Fruit fly (Drosophila melanogaster) whole organism, embryonic: ENCODE data around the gene CG17327.

Experiments
- Antp ChIP-seq: fragments of 200-800 bp; sonication (Bioruptor generic); optimal IDR thresholded peaks from 3 replicates; lab custom pipeline; 2016; ENCODE audit warnings: missing biosample characterization, missing genetic modification characterization
- B-H2 ChIP-seq: fragments of 200-800 bp; sonication (Bioruptor generic); optimal IDR thresholded peaks from 2 replicates; lab custom pipeline; 2018; ENCODE audit warnings: missing biosample characterization, mild to moderate bottlenecking, missing genetic modification characterization
- Bteb2 ChIP-seq: fragments of 200-800 bp; sonication (Bioruptor generic); optimal IDR thresholded peaks from 2 replicates; lab custom pipeline; 2016; ENCODE audit warnings: missing biosample characterization, missing genetic modification characterization
- C15 ChIP-seq: fragments of 200-800 bp; sonication (Bioruptor generic); IDR thresholded peaks from 3 replicates; pipeline ENCODE4 v1.3.6; 2022; ENCODE audit warnings: missing biosample characterization, missing genetic modification characterization
- CG10462 ChIP-seq: fragments of 200-800 bp; sonication (Bioruptor generic); optimal IDR thresholded peaks from 2 replicates; lab custom pipeline; 2016; ENCODE audit warnings: missing biosample characterization, missing genetic modification characterization
- CG11456 ChIP-seq: fragments of 200-800 bp; sonication (Bioruptor generic); IDR thresholded peaks from 3 replicates; pipeline ENCODE4 v1.3.6; 2022; ENCODE audit warnings: missing biosample characterization, missing genetic modification characterization
- CG11723 ChIP-seq: fragments of 200-800 bp; sonication (Bioruptor generic); optimal IDR thresholded peaks from 2 replicates; lab custom pipeline; 2017; ENCODE audit warnings: missing biosample characterization, mild to moderate bottlenecking, missing genetic modification characterization
- CG12219 ChIP-seq: fragments of 200-800 bp; sonication (Bioruptor generic); optimal IDR thresholded peaks from 3 replicates; lab custom pipeline; 2018; ENCODE audit warnings: missing biosample characterization, mild to moderate bottlenecking, missing genetic modification characterization
- CG12299 ChIP-seq: fragments of 200-800 bp; sonication (Bioruptor generic); optimal IDR thresholded peaks from 2 replicates; lab custom pipeline; 2018; ENCODE audit warnings: missing biosample characterization, mild to moderate bottlenecking, missing genetic modification characterization
- CG12769 ChIP-seq: fragments of 200-800 bp; sonication (Bioruptor generic); optimal IDR thresholded peaks from 2 replicates; lab custom pipeline; 2019; ENCODE audit warnings: missing biosample characterization, mild to moderate bottlenecking, missing genetic modification characterization, moderate library complexity
- CG13624 ChIP-seq: fragments of 200-800 bp; sonication (Bioruptor generic); optimal IDR thresholded peaks from 2 replicates; lab custom pipeline; 2016; ENCODE audit warnings: missing biosample characterization, missing genetic modification characterization
- CG14014 ChIP-seq: fragments of 200-800 bp; sonication (Bioruptor generic); IDR thresholded peaks from 2 replicates; pipeline ENCODE4 v1.3.6; 2022; ENCODE audit warnings: missing biosample characterization, missing genetic modification characterization
- CG14965 ChIP-seq: fragments of 200-800 bp; sonication (Bioruptor generic); optimal IDR thresholded peaks from 2 replicates; lab custom pipeline; 2016; ENCODE audit warnings: missing biosample characterization, missing genetic modification characterization, borderline replicate concordance
- CG15269 ChIP-seq: fragments of 200-800 bp; sonication (Bioruptor generic); optimal IDR thresholded peaks from 2 replicates; lab custom pipeline; 2018; ENCODE audit warnings: missing biosample characterization, mild to moderate bottlenecking, missing genetic modification characterization, moderate library complexity
- CG17328 ChIP-seq: fragments of 200-800 bp; sonication (Bioruptor generic); IDR thresholded peaks from 2 replicates; pipeline ENCODE4 v1.3.6; 2022; ENCODE audit warnings: missing biosample characterization, missing genetic modification characterization
- CG17385 ChIP-seq: fragments of 200-800 bp; sonication (Bioruptor generic); optimal IDR thresholded peaks from 3 replicates; lab custom pipeline; 2018; ENCODE audit warnings: missing biosample characterization, mild to moderate bottlenecking, missing genetic modification characterization
- CG18599 ChIP-seq: fragments of 200-800 bp; sonication (Bioruptor generic); optimal IDR thresholded peaks from 3 replicates; lab custom pipeline; 2017; ENCODE audit warnings: missing biosample characterization, missing genetic modification characterization, mild to moderate bottlenecking, moderate library complexity, missing genetic modification reagents
- CG2889 ChIP-seq: fragments of 200-800 bp; sonication (Bioruptor generic); IDR thresholded peaks from 3 replicates; pipeline ENCODE4 v1.3.6; 2022; ENCODE audit warnings: missing biosample characterization, missing genetic modification characterization
- CG4282 ChIP-seq: fragments of 200-800 bp; sonication (Bioruptor generic); optimal IDR thresholded peaks from 2 replicates; lab custom pipeline; 2016; ENCODE audit warnings: missing biosample characterization, missing genetic modification characterization
- CG4404 ChIP-seq: fragments of 200-800 bp; sonication (Bioruptor generic); IDR thresholded peaks from 2 replicates; pipeline ENCODE4 v1.3.6; 2022; ENCODE audit warnings: missing biosample characterization, missing genetic modification characterization
- CG4730 ChIP-seq: fragments of 200-800 bp; sonication (Bioruptor generic); IDR thresholded peaks from 2 replicates; pipeline ENCODE4 v1.3.6; 2022; ENCODE audit warnings: missing biosample characterization, missing genetic modification characterization
- CG5953 ChIP-seq: fragments of 200-800 bp; sonication (Bioruptor generic); IDR thresholded peaks from 2 replicates; pipeline ENCODE4 v1.3.6; 2022; ENCODE audit warnings: missing biosample characterization, missing genetic modification characterization
- CG7271 ChIP-seq: fragments of 200-800 bp; sonication (Bioruptor generic); optimal IDR thresholded peaks from 2 replicates; lab custom pipeline; 2018; ENCODE audit warnings: missing biosample characterization, mild to moderate bottlenecking, missing genetic modification characterization, moderate library complexity
- CG7786 ChIP-seq: fragments of 200-800 bp; sonication (Bioruptor generic); optimal IDR thresholded peaks from 2 replicates; lab custom pipeline; 2016; ENCODE audit warnings: missing biosample characterization, missing genetic modification characterization
- CoRest ChIP-seq: fragments of 200-800 bp; sonication (Bioruptor generic); optimal IDR thresholded peaks from 3 replicates; lab custom pipeline; 2018; ENCODE audit warnings: missing biosample characterization, mild to moderate bottlenecking, missing genetic modification characterization, moderate library complexity
- CrebB ChIP-seq: fragments of 200-800 bp; sonication (Bioruptor generic); optimal IDR thresholded peaks from 3 replicates; lab custom pipeline; 2018; ENCODE audit warnings: missing biosample characterization, mild to moderate bottlenecking, missing genetic modification characterization
- Dref ChIP-seq: fragments of 200-800 bp; sonication (Bioruptor generic); IDR thresholded peaks from 2 replicates; pipeline ENCODE4 v1.3.6; 2022; ENCODE audit warnings: missing biosample characterization, missing genetic modification characterization
- Ets97D ChIP-seq: fragments of 200-800 bp; sonication (Bioruptor generic); optimal IDR thresholded peaks from 3 replicates; lab custom pipeline; 2016; ENCODE audit warnings: missing biosample characterization, missing genetic modification characterization
- Fer1 ChIP-seq: fragments of 200-800 bp; sonication (Bioruptor generic); optimal IDR thresholded peaks from 2 replicates; lab custom pipeline; 2017; ENCODE audit warnings: missing biosample characterization, mild to moderate bottlenecking, missing genetic modification characterization
- NFAT ChIP-seq: fragments of 200-800 bp; sonication (Bioruptor generic); IDR thresholded peaks from 2 replicates; pipeline ENCODE4 v1.3.6; 2022; ENCODE audit warnings: missing biosample characterization, missing genetic modification characterization
- Oli ChIP-seq: fragments of 200-800 bp; sonication (Bioruptor generic); optimal IDR thresholded peaks from 2 replicates; lab custom pipeline; 2018; ENCODE audit warnings: missing biosample characterization, mild to moderate bottlenecking, missing genetic modification characterization, moderate library complexity
- Rfx ChIP-seq: fragments of 200-800 bp; sonication (Bioruptor generic); IDR thresholded peaks from 2 replicates; pipeline ENCODE4 v1.3.6; 2022; ENCODE audit warnings: missing biosample characterization, missing genetic modification characterization
- Sry-δ ChIP-seq: fragments of 200-800 bp; sonication (Bioruptor generic); optimal IDR thresholded peaks from 2 replicates; lab custom pipeline; 2016; ENCODE audit warnings: missing biosample characterization, missing genetic modification characterization
- ara ChIP-seq: fragments of 200-800 bp; sonication (Bioruptor generic); IDR thresholded peaks from 2 replicates; pipeline ENCODE4 v1.3.6; 2022; ENCODE audit warnings: missing biosample characterization, missing genetic modification characterization
- bsh ChIP-seq, 2 experiments: fragments of 200-800 bp; sonication (Bioruptor generic); optimal IDR thresholded peaks; 2 replicates each; lab custom pipeline; 2017 to 2018; ENCODE audit warnings: mild to moderate bottlenecking in 2 of 2, missing biosample characterization in 2 of 2, missing genetic modification characterization in 2 of 2, moderate library complexity in 1 of 2
- chinmo ChIP-seq: fragments of 200-800 bp; sonication (Bioruptor generic); IDR thresholded peaks from 4 replicates; pipeline ENCODE4 v1.3.6; 2022; ENCODE audit warnings: missing biosample characterization, missing genetic modification characterization; ENCODE audit not compliant: partially characterized antibody
- da ChIP-seq: fragments of 200-800 bp; sonication (Bioruptor generic); optimal IDR thresholded peaks from 2 replicates; lab custom pipeline; 2016; ENCODE audit warnings: missing biosample characterization, missing genetic modification characterization
- dysf ChIP-seq: fragments of 200-800 bp; sonication (Bioruptor generic); IDR thresholded peaks from 3 replicates; pipeline ENCODE4 v1.3.6; 2022; ENCODE audit warnings: missing biosample characterization, missing genetic modification characterization
- emc ChIP-seq: fragments of 200-800 bp; sonication (Bioruptor generic); optimal IDR thresholded peaks from 2 replicates; lab custom pipeline; 2016; ENCODE audit warnings: missing biosample characterization, missing genetic modification characterization
- ems ChIP-seq: fragments of 200-800 bp; sonication (Bioruptor generic); optimal IDR thresholded peaks from 3 replicates; lab custom pipeline; 2016; ENCODE audit warnings: missing biosample characterization, missing genetic modification characterization
- eyg ChIP-seq: fragments of 200-800 bp; sonication (Bioruptor generic); optimal IDR thresholded peaks from 3 replicates; lab custom pipeline; 2016; ENCODE audit warnings: missing biosample characterization, missing genetic modification characterization
- gcm2 ChIP-seq: fragments of 200-800 bp; sonication (Bioruptor generic); optimal IDR thresholded peaks from 2 replicates; lab custom pipeline; 2016; ENCODE audit warnings: missing biosample characterization, missing genetic modification characterization
- mirr ChIP-seq: fragments of 200-800 bp; sonication (Bioruptor generic); optimal IDR thresholded peaks from 3 replicates; lab custom pipeline; 2018; ENCODE audit warnings: missing biosample characterization, mild to moderate bottlenecking, missing genetic modification characterization
- nmo ChIP-seq: fragments of 200-800 bp; sonication (Bioruptor generic); optimal IDR thresholded peaks from 2 replicates; lab custom pipeline; 2018; ENCODE audit warnings: missing biosample characterization, mild to moderate bottlenecking, missing genetic modification characterization, moderate library complexity
- p53 ChIP-seq: fragments of 200-800 bp; sonication (Bioruptor generic); optimal IDR thresholded peaks from 2 replicates; lab custom pipeline; 2016; ENCODE audit warnings: missing biosample characterization, missing genetic modification characterization
- pan ChIP-seq, 4 experiments: fragments of >200 bp in 3 of 4; fragments of 200-800 bp in 1 of 4; sonication (Bioruptor generic) in 1 of 4; optimal IDR thresholded peaks in 3 of 4; IDR thresholded peaks in 1 of 4; 2 replicates each; pipeline versions ENCODE4 v1.3.6 to Lab custom; 2017 to 2022; ENCODE audit warnings: missing biosample characterization in 2 of 4, missing genetic modification characterization in 2 of 4, mixed read lengths in 1 of 4
- slou ChIP-seq: fragments of 200-800 bp; sonication (Bioruptor generic); optimal IDR thresholded peaks from 3 replicates; lab custom pipeline; 2016; ENCODE audit warnings: missing biosample characterization, missing genetic modification characterization
- sr ChIP-seq: fragments of 200-800 bp; sonication (Bioruptor generic); IDR thresholded peaks from 3 replicates; pipeline ENCODE4 v1.3.6; 2022; ENCODE audit warnings: missing biosample characterization, missing genetic modification characterization
- toy ChIP-seq: fragments of 200-800 bp; sonication (Bioruptor generic); IDR thresholded peaks from 2 replicates; pipeline ENCODE4 v1.3.6; 2022; ENCODE audit warnings: missing biosample characterization, missing genetic modification characterization
- unc-4 ChIP-seq: fragments of 200-800 bp; sonication (Bioruptor generic); IDR thresholded peaks from 2 replicates; pipeline ENCODE4 v1.3.6; 2022; ENCODE audit warnings: missing biosample characterization, missing genetic modification characterization; ENCODE audit not compliant: partially characterized antibody

Gene CG17327

DNA sequence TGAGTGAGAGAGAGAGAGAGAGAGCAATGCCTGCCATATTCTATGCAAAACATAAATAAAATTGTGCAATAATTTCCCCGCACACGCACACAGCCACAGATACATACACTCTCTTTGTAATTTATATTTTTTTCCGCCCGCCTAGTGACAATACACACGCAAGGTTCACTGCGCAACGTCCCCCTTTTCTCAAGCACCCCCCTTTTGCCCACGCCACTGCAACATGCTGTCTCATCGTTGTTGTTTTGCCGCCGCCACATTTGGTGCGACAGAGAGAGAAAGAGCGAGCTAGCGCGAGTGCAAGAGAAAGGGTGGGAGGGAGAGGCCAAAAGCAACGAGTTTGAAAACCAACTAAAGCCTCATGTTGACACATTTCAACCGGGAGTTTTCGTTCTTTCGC lies 14.8 kb upstream of the CG17327 start (continued):
- TF ChIP-seq CG7786 (GFP tag; lab: Kevin White, UChicago) (peak; percentile 65), CG4282 (GFP tag; lab: Kevin White, UChicago) (peak; percentile 51), CG12299 (tag; lab: Kevin White, UChicago) (peak; percentile 57), gcm2 (peak; percentile 16), eyg (GFP tag; lab: Kevin White, UChicago) (peak; percentile 66), CG4730 (GFP tag; lab: Robert Waterston, UW) (0 out of 2 replicates have a peak, but pooled peaks have one; percentile 31), CG17385 (peak; percentile 41), CG4404 (GFP tag; lab: Robert Waterston, UW) (no peak), emc (GFP tag; lab: Kevin White, UChicago) (no peak), sr (GFP tag; lab: Robert Waterston, UW) (peak; percentile 74; the same call in 2 of the 3 replicates), ara (GFP tag; lab: Robert Waterston, UW) (peak; percentile 62; the same call in 1 of the 2 replicates), Sry-δ (GFP tag; lab: Kevin White, UChicago) (peak; percentile 30), CG7271 (no peak), CG2889 (GFP tag; lab: Robert Waterston, UW) (peak; percentile 51; the same call in 1 of the 3 replicates), CG12769 (tag; lab: Kevin White, UChicago) (no peak), B-H2 (no peak), CG12219 (no peak), slou (no peak), dysf (GFP tag; lab: Robert Waterston, UW) (peak; percentile 77), CG5953 (GFP tag; lab: Robert Waterston, UW) (0 out of 2 replicates have a peak, but pooled peaks have one; percentile 24), CG10462 (no peak), CG11456 (GFP tag; lab: Robert Waterston, UW) (peak; percentile 73), CG13624 (GFP tag; lab: Kevin White, UChicago) (peak; percentile 60), pan (optimal IDR thresholded peaks at IDR 0.05; lab: Kevin White, UChicago) (no peak), pan (GFP tag; optimal IDR thresholded peaks at IDR 0.05 in 1 of 2, IDR thresholded peaks at IDR 0.05 in 1 of 2) (peak in 1 of 2 experiments; percentile 78), C15 (no peak), CG14965 (GFP tag; lab: Kevin White, UChicago) (no peak), Bteb2 (GFP tag; lab: Kevin White, UChicago) (no peak), unc-4 (no peak), Fer1 (GFP tag; lab: Kevin White, UChicago) (peak; percentile 50), bsh (GFP tag; optimal IDR thresholded peaks at IDR 0.05; lab: Kevin White, UChicago) (peak in 1 of 2 experiments; percentile 45), Dref (GFP tag; lab: Robert Waterston, UW) (no peak), mirr (peak; percentile 3), ems (GFP tag; lab: Kevin White, UChicago) (peak; percentile 61), chinmo (0 out of 4 replicates have a peak, but pooled peaks have one; percentile 67), Ets97D (GFP tag; lab: Kevin White, UChicago) (peak; percentile 29), CG18599 (peak; percentile 73), CG14014 (0 out of 2 replicates have a peak, but pooled peaks have one; percentile 41), CrebB (tag; lab: Kevin White, UChicago) (peak; percentile 66), CG15269 (tag; lab: Kevin White, UChicago) (no peak), CG17328 (GFP tag; lab: Robert Waterston, UW) (peak; percentile 63), p53 (GFP tag; lab: Kevin White, UChicago) (peak; percentile 56), nmo (peak; percentile 48), CoRest (peak; percentile 55), Oli (peak; percentile 38), NFAT (GFP tag; lab: Robert Waterston, UW) (peak; percentile 58), Rfx (peak; percentile 75), Antp (GFP tag; lab: Kevin White, UChicago) (peak; percentile 76), toy (GFP tag; lab: Robert Waterston, UW) (0 out of 2 replicates have a peak, but pooled peaks have one; percentile 13), CG11723 (GFP tag; lab: Kevin White, UChicago) (peak; percentile 49), da (GFP tag; lab: Kevin White, UChicago) (peak; percentile 38)
